Worm (Caenorhabditis elegans) whole organism, L4/young adult: ENCODE measurements around the gene F48G7.4.

ENCODE experiments used
- W03F9.2 ChIP-seq: fragments of 150-350 bp; optimal IDR thresholded peaks from 2 replicates; lab custom pipeline; 2014; ENCODE audit warnings: missing biosample characterization, missing genetic modification characterization
- dao-5 ChIP-seq: sonication (generic microtip); optimal IDR thresholded peaks from 2 replicates; lab custom pipeline; 2016; ENCODE audit warnings: missing genotype, missing genetic modification characterization, moderate library complexity, missing compliant biosample characterization
- him-1 ChIP-seq: sonication (generic microtip); optimal IDR thresholded peaks from 2 replicates; lab custom pipeline; 2016; ENCODE audit warnings: missing genotype, missing genetic modification reagents, missing genetic modification characterization, missing compliant biosample characterization

Gene F48G7.4

ce11 chrV:600231-600630, 19.0 kb upstream of the F48G7.4 start, which contains the start of gene nhr-251:
Gene nhr-251, plus strand, starts transcription at chrV:600531.
- no peak for TF ChIP-seq him-1 (tag; lab: Kevin White, UChicago)
- no peak for TF ChIP-seq W03F9.2 (tag; lab: Kevin White, UChicago)
- TF ChIP-seq dao-5 = no peak

DNA sequence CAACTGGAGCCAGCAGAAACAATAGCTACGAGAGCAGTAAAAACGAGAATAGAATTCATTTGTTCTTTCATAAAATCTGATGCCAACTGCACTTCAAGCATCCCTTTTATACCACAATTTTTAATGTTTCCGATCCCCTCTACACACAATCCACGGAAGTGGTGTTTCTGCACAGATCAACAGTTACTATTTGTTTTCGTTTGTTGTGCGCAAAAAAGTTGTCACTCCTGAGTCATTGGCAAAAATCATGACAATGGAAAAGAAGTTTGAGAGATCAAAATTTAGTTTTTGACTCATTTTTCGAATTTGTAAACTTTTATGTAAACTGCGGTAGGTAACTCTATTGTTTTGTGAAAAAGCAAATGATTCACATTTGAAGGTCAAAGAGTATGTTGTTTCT, 15.1 kb upstream of the F48G7.4 start, which contains the start of gene srlf-37:
srlf-37 (minus strand) TSS at position 101 of the 400 bp plus-strand sequence.
- TF ChIP-seq W03F9.2 (tag; lab: Kevin White, UChicago) = no peak
- no peak for TF ChIP-seq him-1 (tag; lab: Kevin White, UChicago)
- TF ChIP-seq dao-5 = no peak

ce11 chrV:608844-609243, 10.4 kb upstream of the F48G7.4 start, which contains the start of gene srw-109:
Gene srw-109, minus strand, starts transcription at chrV:608944.
- TF ChIP-seq him-1 (tag; lab: Kevin White, UChicago) (no peak), dao-5 (no peak), W03F9.2 (tag; lab: Kevin White, UChicago) (no peak)

ce11 chrV:609671-610070, 9.6 kb upstream of the F48G7.4 start, which contains the start of gene srlf-36:
Gene srlf-36, minus strand, starts transcription at chrV:609771.
- TF ChIP-seq W03F9.2 (tag; lab: Kevin White, UChicago) (no peak), him-1 (tag; lab: Kevin White, UChicago) (no peak), dao-5 (no peak)

ce11 chrV:610217-610616, 9.0 kb upstream of the F48G7.4 start, which contains the start of gene nhr-90:
Gene nhr-90, plus strand, starts transcription at chrV:610512.
- TF ChIP-seq dao-5 = no peak
- TF ChIP-seq him-1 (tag; lab: Kevin White, UChicago) = no peak
- TF ChIP-seq W03F9.2 (tag; lab: Kevin White, UChicago) = no peak

- TF ChIP-seq him-1 (tag; lab: Kevin White, UChicago) (no peak), W03F9.2 (tag; lab: Kevin White, UChicago) (no peak), dao-5 (no peak)
These were observed 4.0 kb upstream of the F48G7.4 start, which contains the start of gene F48G7.13 for ce11 chrV:615275-615674. Gene F48G7.13, plus strand, starts transcription at chrV:615575.

- TF ChIP-seq W03F9.2 (tag; lab: Kevin White, UChicago) (no peak), dao-5 (no peak), him-1 (tag; lab: Kevin White, UChicago) (no peak)
These were observed 1.3 kb upstream of the F48G7.4 start for ce11 chrV:617917-618316.

ce11 chrV:620987-621386, 1.7 kb downstream of the F48G7.4 start:
- TF ChIP-seq him-1 (tag; lab: Kevin White, UChicago) (no peak), dao-5 (no peak), W03F9.2 (tag; lab: Kevin White, UChicago) (no peak)

DNA sequence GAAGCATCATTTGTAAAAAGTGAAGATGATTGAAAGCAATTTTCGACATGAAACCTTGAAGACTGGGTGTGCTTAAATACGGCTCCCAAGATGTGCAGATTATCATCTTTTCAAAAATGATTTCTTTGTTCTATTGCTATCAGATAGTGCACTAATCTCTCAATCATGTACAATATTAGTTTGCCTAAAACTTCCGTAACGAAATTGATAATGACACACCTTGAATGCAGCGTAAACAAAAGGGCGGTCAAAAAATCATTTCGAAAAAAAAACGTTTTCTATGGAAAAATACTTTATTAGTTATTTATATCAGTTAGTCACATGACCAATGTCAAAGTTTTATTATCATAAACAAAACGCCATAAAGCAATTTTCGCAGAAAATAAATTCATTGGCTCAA, 3.6 kb downstream of the F48G7.4 start, which contains the start of gene F48G7.5:
F48G7.5 (minus strand) TSS at position 34 of the 400 bp plus-strand sequence.
- no peak for TF ChIP-seq W03F9.2 (tag; lab: Kevin White, UChicago)
- no peak for TF ChIP-seq dao-5
- TF ChIP-seq him-1 (tag; lab: Kevin White, UChicago) = no peak

- TF ChIP-seq him-1 (tag; lab: Kevin White, UChicago) (no peak), dao-5 (no peak), W03F9.2 (tag; lab: Kevin White, UChicago) (no peak)
These were observed 5.7 kb downstream of the F48G7.4 start, which contains the start of gene srt-17 for ce11 chrV:624922-625321. Gene srt-17, minus strand, starts transcription at chrV:625022.

- TF ChIP-seq him-1 (tag; lab: Kevin White, UChicago) (no peak), W03F9.2 (tag; lab: Kevin White, UChicago) (no peak), dao-5 (no peak)
These were observed 7.1 kb downstream of the F48G7.4 start, which contains the start of gene F48G7.7 for ce11 chrV:626321-626720. Gene F48G7.7, minus strand, starts transcription at chrV:626421.

- no peak for TF ChIP-seq him-1 (tag; lab: Kevin White, UChicago)
- no peak for TF ChIP-seq dao-5
- TF ChIP-seq W03F9.2 (tag; lab: Kevin White, UChicago) = no peak
These were observed 8.3 kb downstream of the F48G7.4 start, which contains the start of gene F48G7.8 for ce11 chrV:627585-627984. Gene F48G7.8, minus strand, starts transcription at chrV:627685.

ce11 chrV:628527-628926, 9.3 kb downstream of the F48G7.4 start, which contains the start of gene F48G7.9:
Gene F48G7.9, minus strand, starts transcription at chrV:628627.
- no peak for TF ChIP-seq W03F9.2 (tag; lab: Kevin White, UChicago)
- TF ChIP-seq him-1 (tag; lab: Kevin White, UChicago) = no peak
- no peak for TF ChIP-seq dao-5

- TF ChIP-seq dao-5 = no peak
These were observed 12.6 kb downstream of the F48G7.4 start for ce11 chrV:631832-632231.

- TF ChIP-seq him-1 (tag; lab: Kevin White, UChicago) (no peak), dao-5 (no peak), W03F9.2 (tag; lab: Kevin White, UChicago) (no peak)
These were observed 15.6 kb downstream of the F48G7.4 start, which contains the start of gene F48G7.10 for ce11 chrV:634855-635254. Gene F48G7.10, minus strand, starts transcription at chrV:634955.
